Fruit fly (Drosophila melanogaster): ENCODE data around the gene CG15370.

CG15370 gene

DNA sequence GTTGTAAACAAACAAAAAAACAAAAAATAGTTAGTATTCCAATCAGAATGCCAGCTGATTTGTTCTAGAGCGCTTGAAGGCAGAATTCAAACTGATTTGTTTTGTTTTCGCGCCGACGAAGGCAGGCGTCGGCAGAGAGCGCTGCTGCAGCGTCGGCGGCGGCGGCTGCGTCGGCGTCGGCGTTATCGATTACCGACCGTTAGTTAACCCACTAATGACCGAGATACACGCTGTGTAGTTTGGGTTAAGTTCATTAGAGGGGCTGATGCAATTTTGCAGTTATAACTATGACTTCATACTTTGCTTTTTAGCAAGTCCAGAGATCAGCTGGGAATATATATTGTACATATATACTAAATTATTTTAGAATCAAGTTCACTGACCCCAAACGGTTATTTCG, 2.1 kb upstream of the CG15370 start, which contains the start of gene t (continued):
- TF ChIP-seq ind (GFP tag; optimal IDR thresholded peaks at IDR 0.05) (no peak), CG18619 (GFP tag; optimal IDR thresholded peaks at IDR 0.05) (peak; percentile 0), row (GFP tag; IDR thresholded peaks at IDR 0.05) (peak; percentile 28; the same call in 1 of the 3 replicates), CG2120 (GFP tag; optimal IDR thresholded peaks at IDR 0.05) (peak; percentile 19), Dref (GFP tag; IDR thresholded peaks at IDR 0.05) (peak; percentile 33; the same call in 1 of the 2 replicates), Meics (GFP tag; optimal IDR thresholded peaks at IDR 0.05) (peak; percentile 12), CG7556 (GFP tag; optimal IDR thresholded peaks at IDR 0.05) (peak; percentile 11), CG9932 (GFP tag; IDR thresholded peaks at IDR 0.05) (0 out of 2 replicates have a peak, but pooled peaks have one; percentile 21), wdn (GFP tag; IDR thresholded peaks at IDR 0.05) (0 out of 2 replicates have a peak, but pooled peaks have one; percentile 13), Med (GFP tag) (peak; percentile 47), grau (tag; optimal IDR thresholded peaks at IDR 0.05) (peak; percentile 23), onecut (GFP tag; IDR thresholded peaks at IDR 0.05) (peak; percentile 58), insv (GFP tag; optimal IDR thresholded peaks at IDR 0.05) (peak in 1 of 2 experiments; percentile 28), Scr (GFP tag; IDR thresholded peaks at IDR 0.05; ENCODE audit: partially characterized antibody) (peak; percentile 22; the same call in 1 of the 2 replicates), chinmo (GFP tag; IDR thresholded peaks at IDR 0.05; ENCODE audit: partially characterized antibody) (0 out of 4 replicates have a peak, but pooled peaks have one; percentile 29), CG12659 (GFP tag; optimal IDR thresholded peaks at IDR 0.05) (peak; percentile 21), gfzf (GFP tag; optimal IDR thresholded peaks at IDR 0.05) (no peak)

DNA sequence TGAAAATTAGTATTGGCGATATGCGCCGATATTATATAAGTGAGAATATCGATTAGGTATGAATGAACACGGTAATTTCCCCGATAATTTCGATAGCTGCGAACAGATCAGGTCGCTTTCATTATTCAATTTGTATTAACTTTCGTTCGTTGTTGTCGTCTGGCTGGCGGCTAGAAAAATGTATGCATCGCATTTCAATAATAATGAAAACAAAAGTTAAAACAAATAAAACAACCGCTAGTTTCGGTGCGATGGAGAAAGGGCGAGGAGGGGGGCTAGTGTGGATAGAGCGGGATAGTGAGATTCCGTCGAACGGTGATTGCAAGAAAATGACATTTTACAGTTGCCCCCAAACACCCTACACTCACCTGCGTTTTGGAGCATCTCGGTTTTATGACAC, 814 bp upstream of the CG15370 start:
- TF ChIP-seq Blimp-1 (GFP tag; optimal IDR thresholded peaks at IDR 0.05) (peak; percentile 90), oc (tag; optimal IDR thresholded peaks at IDR 0.05) (no peak), Pdp1 (GFP tag; optimal IDR thresholded peaks at IDR 0.05) (peak in 1 of 2 experiments; percentile 41), crol (GFP tag; IDR thresholded peaks at IDR 0.05) (peak; percentile 17; the same call in 1 of the 2 replicates), nom (GFP tag; optimal IDR thresholded peaks at IDR 0.05) (no peak)

DNA sequence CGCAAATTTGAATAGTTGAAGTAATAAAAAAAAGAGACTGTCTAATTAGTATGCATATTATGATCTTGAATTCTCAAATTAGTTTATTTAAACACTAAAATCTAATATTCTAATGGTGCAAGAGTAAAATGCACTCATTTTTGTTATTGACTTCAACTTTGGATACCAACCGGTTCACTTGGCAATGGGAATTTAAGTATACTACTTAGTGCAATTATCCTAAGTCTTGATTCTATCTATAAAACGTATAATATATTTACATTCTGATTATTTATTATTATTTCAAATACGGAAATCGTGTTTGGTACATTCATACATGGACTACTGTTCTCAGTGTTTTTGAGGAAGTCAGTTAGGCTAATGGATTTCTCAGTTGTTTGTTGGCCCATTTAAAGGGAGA, 1.6 kb downstream of the CG15370 start, which contains the start of gene Gr8a:
Gene Gr8a (plus strand): TSS at position 301 of the 400 bp plus-strand sequence.
- TF ChIP-seq CG1024 (GFP tag; IDR thresholded peaks at IDR 0.05) (no peak), Ada2b (GFP tag; IDR thresholded peaks at IDR 0.05) (no peak), unpg (GFP tag; optimal IDR thresholded peaks at IDR 0.05) (no peak), NfI (GFP tag; optimal IDR thresholded peaks at IDR 0.05) (no peak)

DNA sequence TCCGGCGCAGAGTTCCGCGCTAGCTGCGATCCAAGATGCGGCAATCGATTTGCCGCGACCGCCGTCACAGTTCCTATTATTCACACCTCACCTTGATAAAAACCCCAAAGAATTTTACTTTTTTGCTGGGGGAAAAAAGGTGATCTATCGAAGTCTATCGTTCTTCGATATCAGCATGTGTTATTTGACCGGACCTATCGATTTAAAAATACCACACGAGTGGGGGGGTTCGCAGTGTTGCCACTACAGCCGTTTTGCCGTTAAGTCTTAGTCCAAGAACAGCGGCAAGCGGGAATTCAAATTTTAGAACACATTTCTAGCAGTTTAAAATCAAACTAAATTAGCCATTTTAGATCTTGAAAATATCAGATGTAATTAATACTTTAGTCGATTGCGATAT, 7.0 kb downstream of the CG15370 start, which contains the start of gene CG12121:
Gene CG12121 (minus strand): TSS at position 180 of the 400 bp plus-strand sequence.
- TF ChIP-seq Abd-B (GFP tag; optimal IDR thresholded peaks at IDR 0.05) (peak; percentile 18), br (optimal IDR thresholded peaks at IDR 0.05) (no peak), inv (GFP tag; IDR thresholded peaks at IDR 0.05; ENCODE audit: partially characterized antibody) (peak; percentile 46; the same call in 1 of the 2 replicates), stwl (tag; optimal IDR thresholded peaks at IDR 0.05) (peak; percentile 53), Pdp1 (GFP tag; optimal IDR thresholded peaks at IDR 0.05) (no peak), CG34224 (GFP tag; IDR thresholded peaks at IDR 0.05; ENCODE audit: partially characterized antibody) (peak; percentile 71; the same call in 2 of the 3 replicates), C15 (GFP tag; IDR thresholded peaks at IDR 0.05) (no peak), TFAM (GFP tag; optimal IDR thresholded peaks at IDR 0.05) (no peak), CG17385 (GFP tag; optimal IDR thresholded peaks at IDR 0.05) (no peak), ase (GFP tag; IDR thresholded peaks at IDR 0.05) (no peak), GATAe (GFP tag; conservative IDR thresholded peaks at IDR 0.05) (no peak), yki (optimal IDR thresholded peaks at IDR 0.05) (no peak), BEAF-32 (GFP tag; optimal IDR thresholded peaks at IDR 0.05) (peak; percentile 66), Aef1 (GFP tag; IDR thresholded peaks at IDR 0.05) (no peak), Hsf (GFP tag; optimal IDR thresholded peaks at IDR 0.05) (no peak), CG34376 (GFP tag; optimal IDR thresholded peaks at IDR 0.05) (no peak), stc (GFP tag; IDR thresholded peaks at IDR 0.05) (no peak), HLH54F (GFP tag; optimal IDR thresholded peaks at IDR 0.05) (no peak), chinmo (GFP tag; IDR thresholded peaks at IDR 0.05; ENCODE audit: partially characterized antibody) (peak; percentile 75; the same call in 1 of the 4 replicates), Med (GFP tag) (peak; percentile 67), Sry-β (GFP tag; optimal IDR thresholded peaks at IDR 0.05) (peak; percentile 52), Stat92E (GFP tag; optimal IDR thresholded peaks at IDR 0.05) (no peak), wek (GFP tag; optimal IDR thresholded peaks at IDR 0.05) (no peak)
